Fruit fly (Drosophila melanogaster) whole organism, wandering third instar larva: ENCODE results near the gene Cyp6v1.

Experiments
- Abd-B ChIP-seq: fragments of >200 bp; optimal IDR thresholded peaks from 2 replicates; lab custom pipeline; 2017; ENCODE audit warnings: missing biosample characterization, missing genetic modification characterization
- CG9705 ChIP-seq: fragments of 200-800 bp; sonication (Bioruptor generic); optimal IDR thresholded peaks from 2 replicates; lab custom pipeline; 2018; ENCODE audit warnings: missing biosample characterization, mild to moderate bottlenecking, missing genetic modification characterization
- CrebA ChIP-seq: fragments of 200-800 bp; sonication (Bioruptor generic); optimal IDR thresholded peaks from 2 replicates; lab custom pipeline; 2016; ENCODE audit warnings: missing biosample characterization, mild to moderate bottlenecking, missing genetic modification characterization, borderline replicate concordance
- Dfd ChIP-seq: fragments of >200 bp; optimal IDR thresholded peaks from 2 replicates; lab custom pipeline; 2017; ENCODE audit warnings: missing biosample characterization, missing genetic modification characterization
- HLH106 ChIP-seq: fragments of 200-800 bp; optimal IDR thresholded peaks from 3 replicates; lab custom pipeline; 2019; ENCODE audit warnings: missing biosample characterization, mild to moderate bottlenecking, missing genetic modification characterization, moderate library complexity
- Hnf4 ChIP-seq: fragments of 200-800 bp; sonication (Bioruptor generic); optimal IDR thresholded peaks from 2 replicates; lab custom pipeline; 2016; ENCODE audit warnings: missing biosample characterization, mild to moderate bottlenecking, missing genetic modification characterization
- Hr83 ChIP-seq: fragments of 200-300 bp; sonication (Bioruptor generic); optimal IDR thresholded peaks from 2 replicates; lab custom pipeline; 2016; ENCODE audit warnings: missing biosample characterization, mild to moderate bottlenecking, missing genetic modification characterization, moderate library complexity; ENCODE audit not compliant: poor library complexity, severe bottlenecking
- Jra ChIP-seq: sonication (Bioruptor generic); optimal IDR thresholded peaks from 2 replicates; lab custom pipeline; 2016; ENCODE audit warnings: missing biosample characterization, missing genetic modification characterization
- Mio ChIP-seq: sonication (Bioruptor generic); optimal IDR thresholded peaks from 2 replicates; lab custom pipeline; 2016; ENCODE audit warnings: missing biosample characterization, missing genetic modification characterization
- Myc ChIP-seq: fragments of >200 bp; optimal IDR thresholded peaks from 2 replicates; lab custom pipeline; 2017
- N ChIP-seq: fragments of >200 bp; optimal IDR thresholded peaks from 2 replicates; lab custom pipeline; 2018; ENCODE audit warnings: missing biosample characterization, missing external identifiers, missing genetic modification characterization
- OdsH ChIP-seq: fragments of 200-800 bp; sonication (Bioruptor generic); optimal IDR thresholded peaks from 2 replicates; lab custom pipeline; 2016; ENCODE audit warnings: missing biosample characterization, mild to moderate bottlenecking, missing genetic modification characterization
- Rel ChIP-seq, 2 experiments: fragments of 200-800 bp; sonication (Bioruptor generic) in 1 of 2; optimal IDR thresholded peaks; 2 replicates in 1 of 2; 3 replicates in 1 of 2; lab custom pipeline; 2016 to 2019; ENCODE audit warnings: mild to moderate bottlenecking in 2 of 2, missing biosample characterization in 2 of 2, missing genetic modification characterization in 2 of 2, moderate library complexity in 1 of 2
- Vsx2 ChIP-seq: fragments of 200-300, 225-300 bp; sonication (Bioruptor generic); optimal IDR thresholded peaks from 2 replicates; lab custom pipeline; 2018; ENCODE audit warnings: missing biosample characterization, missing genetic modification characterization; ENCODE audit not compliant: partially characterized antibody
- br ChIP-seq: fragments of 200-800 bp; sonication (Bioruptor generic); optimal IDR thresholded peaks from 2 replicates; lab custom pipeline; 2016; ENCODE audit warnings: missing biosample characterization, missing genetic modification characterization
- brk ChIP-seq: fragments of 200-800 bp; sonication (Bioruptor generic); optimal IDR thresholded peaks from 2 replicates; lab custom pipeline; 2016; ENCODE audit warnings: missing biosample characterization, mild to moderate bottlenecking, missing genetic modification characterization
- dmrt93B ChIP-seq: fragments of 200-800 bp; sonication (Bioruptor generic); optimal IDR thresholded peaks from 2 replicates; lab custom pipeline; 2018; ENCODE audit warnings: missing biosample characterization, mild to moderate bottlenecking, missing genetic modification characterization
- dsf ChIP-seq: sonication (Bioruptor generic); optimal IDR thresholded peaks from 2 replicates; lab custom pipeline; 2016; ENCODE audit warnings: missing biosample characterization, missing genetic modification characterization, borderline replicate concordance
- ey ChIP-seq: fragments of 200-800 bp; sonication (Bioruptor generic); optimal IDR thresholded peaks from 2 replicates; lab custom pipeline; 2016; ENCODE audit warnings: missing biosample characterization, missing genetic modification characterization
- foxo ChIP-seq, 2 experiments: fragments of 200-800 bp; sonication (Bioruptor generic); optimal IDR thresholded peaks; 2 replicates in 1 of 2; 3 replicates in 1 of 2; lab custom pipeline; 2016 to 2017; ENCODE audit warnings: missing biosample characterization in 2 of 2, missing genetic modification characterization in 2 of 2
- fru ChIP-seq: fragments of 200-800 bp; sonication (Bioruptor generic); optimal IDR thresholded peaks from 3 replicates; lab custom pipeline; 2016; ENCODE audit warnings: missing biosample characterization, mild to moderate bottlenecking, missing genetic modification characterization
- h ChIP-seq: fragments of 200-800 bp; sonication (Bioruptor generic); optimal IDR thresholded peaks from 3 replicates; lab custom pipeline; 2016; ENCODE audit warnings: missing biosample characterization, mild to moderate bottlenecking, missing genetic modification characterization
- lola ChIP-seq: fragments of >200 bp; optimal IDR thresholded peaks from 2 replicates; lab custom pipeline; 2017; ENCODE audit warnings: missing biosample characterization, missing genetic modification characterization
- pan ChIP-seq: fragments of >200 bp; optimal IDR thresholded peaks from 2 replicates; lab custom pipeline; 2017
- psq ChIP-seq: fragments of 200-800 bp; sonication (Bioruptor generic); optimal IDR thresholded peaks from 3 replicates; lab custom pipeline; 2017; ENCODE audit warnings: missing biosample characterization, mild to moderate bottlenecking, missing genetic modification characterization, moderate library complexity
- rgr ChIP-seq: fragments of 200-800 bp; sonication (Bioruptor generic); optimal IDR thresholded peaks from 3 replicates; lab custom pipeline; 2016; ENCODE audit warnings: missing biosample characterization, mild to moderate bottlenecking, missing genetic modification characterization
- sv ChIP-seq: fragments of 200-800 bp; sonication (Bioruptor generic); optimal IDR thresholded peaks from 3 replicates; lab custom pipeline; 2016; ENCODE audit warnings: missing biosample characterization, missing genetic modification characterization
- woc ChIP-seq: sonication (Bioruptor generic); optimal IDR thresholded peaks from 2 replicates; lab custom pipeline; 2016; ENCODE audit warnings: missing biosample characterization, mild to moderate bottlenecking, missing genetic modification characterization

Cyp6v1 gene

dm6 chrX:20643964-20644363 lies 13.0 kb upstream of the Cyp6v1 start:
- TF ChIP-seq CrebA (no peak), woc (GFP tag; lab: Kevin White, UChicago) (no peak), br (GFP tag; lab: Kevin White, UChicago) (no peak), Hnf4 (no peak)

DNA sequence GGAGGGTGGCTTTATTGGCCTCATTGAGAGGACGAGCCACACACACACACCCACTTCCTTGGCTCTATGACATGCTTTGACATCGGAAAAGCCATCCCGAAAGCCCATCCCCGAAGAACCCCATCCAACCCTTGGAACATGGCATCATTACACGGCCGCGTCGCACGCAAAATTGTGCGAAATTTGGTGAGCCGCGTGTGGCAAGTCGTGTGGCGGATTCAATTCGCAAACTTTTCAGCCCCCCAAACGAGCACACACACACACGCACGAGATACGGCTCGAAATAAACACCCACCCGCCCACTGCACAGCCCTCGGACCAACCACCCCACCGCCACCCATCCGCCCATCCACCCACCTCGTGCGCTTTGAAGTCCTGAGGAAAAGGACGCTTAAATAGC lies 10.7 kb upstream of the Cyp6v1 start:
- peak; percentile 86 for TF ChIP-seq Dfd (GFP tag; lab: Kevin White, UChicago)
- no peak for TF ChIP-seq dsf (GFP tag; lab: Kevin White, UChicago)

DNA sequence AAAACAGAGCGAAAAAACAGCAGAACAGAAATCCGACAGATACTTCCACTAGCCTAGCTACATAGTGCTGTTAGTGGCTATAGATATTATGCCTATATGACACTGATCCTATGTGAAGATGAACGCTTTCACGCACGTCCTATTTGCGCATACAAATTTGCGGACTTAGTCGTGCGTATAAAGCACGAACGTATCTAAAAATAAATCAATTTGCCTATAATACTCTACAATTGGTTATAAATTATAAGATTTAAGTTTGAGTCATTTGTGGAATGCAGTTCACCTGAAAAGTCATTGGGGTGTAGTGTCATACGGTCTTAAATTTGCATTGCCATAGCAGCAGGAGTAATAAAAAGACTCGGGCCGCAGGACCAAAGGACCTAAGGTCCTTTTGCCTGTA lies 4.6 kb upstream of the Cyp6v1 start:
- TF ChIP-seq pan (no peak), br (GFP tag; lab: Kevin White, UChicago) (no peak), Myc (lab: Kevin White, UChicago) (no peak)
- TF ChIP-seq, all 38 proteins: peak for 0

DNA sequence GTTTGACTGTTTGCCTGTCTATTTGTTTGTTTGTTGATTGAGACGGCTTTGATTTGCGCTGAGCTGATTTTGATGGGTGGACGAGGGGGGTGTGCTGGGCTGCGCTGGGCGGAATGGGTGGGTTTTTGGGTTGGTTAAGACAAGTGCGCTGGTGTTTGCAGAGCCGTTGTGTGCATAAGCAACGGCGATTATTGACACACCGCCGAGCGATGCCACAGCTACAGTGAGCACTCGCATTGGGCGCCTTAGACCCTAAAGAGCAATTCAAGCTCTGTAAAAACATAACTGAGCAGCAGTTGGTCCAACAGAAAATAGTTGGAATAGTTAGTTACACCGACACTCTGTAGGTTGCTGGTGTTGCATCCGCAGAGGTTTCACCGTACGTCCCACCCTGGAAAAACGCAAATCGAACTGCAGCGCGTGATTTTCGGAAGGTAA lies 1.9 kb upstream of the Cyp6v1 start:
- peak; percentile 72 for TF ChIP-seq h (GFP tag; lab: Kevin White, UChicago)
- peak; percentile 12 for TF ChIP-seq CG9705 (GFP tag; lab: Kevin White, UChicago)
- peak; percentile 23 for TF ChIP-seq sv (GFP tag; lab: Kevin White, UChicago)
- TF ChIP-seq lola (GFP tag; lab: Kevin White, UChicago), result no peak
- TF ChIP-seq rgr (GFP tag; lab: Kevin White, UChicago), result peak; percentile 55
- TF ChIP-seq pan, result no peak
- TF ChIP-seq psq (GFP tag; lab: Kevin White, UChicago), result peak; percentile 35
- peak; percentile 56 for TF ChIP-seq ey
- TF ChIP-seq N (GFP tag; lab: Kevin White, UChicago), result no peak
- peak; percentile 65 for TF ChIP-seq dmrt93B
- peak; percentile 44 for TF ChIP-seq br (GFP tag; lab: Kevin White, UChicago)
- TF ChIP-seq Mio (GFP tag; lab: Kevin White, UChicago), result no peak
- peak; percentile 52 for TF ChIP-seq fru
- TF ChIP-seq foxo (GFP tag; optimal IDR thresholded peaks at IDR 0.05; lab: Kevin White, UChicago), result peak in 1 of 2 experiments; percentile 69
- no peak for TF ChIP-seq brk (GFP tag; lab: Kevin White, UChicago)
- TF ChIP-seq Hr83 (GFP tag; lab: Kevin White, UChicago), result peak; percentile 63
- no peak for TF ChIP-seq Abd-B (GFP tag; lab: Kevin White, UChicago)
- TF ChIP-seq OdsH, result peak; percentile 41
- TF ChIP-seq HLH106, result peak; percentile 66
- TF ChIP-seq Hnf4, result peak; percentile 35
- no peak for TF ChIP-seq Vsx2 (GFP tag; lab: Kevin White, UChicago)

- TF ChIP-seq CrebA, result no peak
- peak; percentile 1 for TF ChIP-seq h (GFP tag; lab: Kevin White, UChicago)
- TF ChIP-seq psq (GFP tag; lab: Kevin White, UChicago), result no peak
- peak in 1 of 2 experiments; percentile 11 for TF ChIP-seq foxo (GFP tag; optimal IDR thresholded peaks at IDR 0.05; lab: Kevin White, UChicago)
- TF ChIP-seq Jra, result no peak
Observed at dm6 chrX:20658627-20659026, 1.7 kb downstream of the Cyp6v1 start.

DNA sequence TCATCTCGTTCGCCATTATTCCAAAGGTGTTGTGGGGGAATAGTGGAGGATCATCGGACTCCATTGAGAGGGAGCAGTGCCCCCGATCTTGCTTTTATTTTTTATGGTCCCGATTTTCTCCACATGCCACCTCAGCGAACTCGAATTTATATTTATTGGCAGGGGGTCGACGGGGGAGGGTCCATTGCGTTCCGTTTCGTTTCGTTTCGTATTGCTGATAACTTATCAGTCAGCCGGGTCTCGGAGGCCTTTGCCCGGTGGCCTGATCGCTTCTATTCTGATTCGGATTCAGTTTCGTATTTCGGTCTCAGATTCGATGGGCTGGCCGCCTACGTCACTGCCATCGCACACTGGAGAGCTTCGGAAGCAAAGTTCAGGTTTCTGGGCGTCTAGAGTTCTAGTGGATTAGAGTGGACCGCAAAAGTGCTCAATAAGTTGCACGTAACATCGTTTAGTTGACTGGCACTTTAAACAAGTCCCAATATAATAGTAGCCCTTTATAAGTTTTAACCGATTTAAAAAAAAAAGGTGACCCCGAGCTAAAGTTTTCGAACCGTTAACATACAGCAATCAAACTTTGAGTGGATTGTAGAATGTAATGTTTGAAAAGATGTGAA lies 4.8 kb downstream of the Cyp6v1 start, which contains the start of gene CG1835:
Gene CG1835 (plus strand): TSS at position 306 of the 617 bp plus-strand sequence.
- TF ChIP-seq Dfd (GFP tag; lab: Kevin White, UChicago), result no peak
- peak; percentile 20 for TF ChIP-seq br (GFP tag; lab: Kevin White, UChicago)
- TF ChIP-seq Rel (GFP tag; optimal IDR thresholded peaks at IDR 0.05; lab: Kevin White, UChicago), result no peak
- peak; percentile 34 for TF ChIP-seq Rel (tag; optimal IDR thresholded peaks at IDR 0.05; lab: Kevin White, UChicago)
- peak; percentile 54 for TF ChIP-seq HLH106
- TF ChIP-seq Hnf4, result peak; percentile 39
- TF ChIP-seq CrebA, result peak; percentile 55
- TF ChIP-seq Hr83 (GFP tag; lab: Kevin White, UChicago), result peak; percentile 69
- TF ChIP-seq Jra, result no peak
- TF ChIP-seq h (GFP tag; lab: Kevin White, UChicago), result no peak
- peak; percentile 42 for TF ChIP-seq psq (GFP tag; lab: Kevin White, UChicago)
- peak in 1 of 2 experiments; percentile 12 for TF ChIP-seq foxo (GFP tag; optimal IDR thresholded peaks at IDR 0.05; lab: Kevin White, UChicago)
